Worm (Caenorhabditis elegans) whole organism, L2 larva: ENCODE data around the gene fbxa-26.

Source experiments
- C34F6.9 ChIP-seq: fragments of 150-350 bp; optimal IDR thresholded peaks from 2 replicates; lab custom pipeline; 2014; ENCODE audit warnings: missing biosample characterization, missing genetic modification characterization
- R02D3.7 ChIP-seq: fragments of 150-350 bp; optimal IDR thresholded peaks from 2 replicates; lab custom pipeline; 2014; ENCODE audit warnings: missing biosample characterization, missing genetic modification characterization
- Y55F3AM.14 ChIP-seq: fragments of 200-800 bp; sonication (Bioruptor generic); optimal IDR thresholded peaks from 2 replicates; lab custom pipeline; 2018; ENCODE audit warnings: mild to moderate bottlenecking, missing genetic modification characterization, missing compliant biosample characterization
- ZK546.5 ChIP-seq: sonication (generic microtip); optimal IDR thresholded peaks from 2 replicates; lab custom pipeline; 2017; ENCODE audit warnings: missing biosample characterization, missing genetic modification characterization
- alr-1 ChIP-seq: fragments of 150-350 bp; optimal IDR thresholded peaks from 2 replicates; lab custom pipeline; 2014; ENCODE audit warnings: missing biosample characterization, missing genetic modification characterization
- aly-2 ChIP-seq: fragments of 150-350 bp; optimal IDR thresholded peaks from 2 replicates; lab custom pipeline; 2014; ENCODE audit warnings: missing biosample characterization, missing genetic modification characterization
- ama-1 ChIP-seq: fragments of 150-350 bp; optimal IDR thresholded peaks from 2 replicates; lab custom pipeline; 2018; ENCODE audit warnings: inconsistent platforms
- ceh-16 ChIP-seq: fragments of 150-350 bp; optimal IDR thresholded peaks from 2 replicates; lab custom pipeline; 2014; ENCODE audit warnings: missing biosample characterization, missing genetic modification characterization
- ceh-82 ChIP-seq: fragments of 150-350 bp; optimal IDR thresholded peaks from 2 replicates; lab custom pipeline; 2014; ENCODE audit warnings: missing biosample characterization, missing genetic modification characterization
- crh-2 ChIP-seq: sonication (generic microtip); optimal IDR thresholded peaks from 2 replicates; lab custom pipeline; 2017; ENCODE audit warnings: missing biosample characterization, missing genetic modification characterization
- dmd-4 ChIP-seq: sonication (generic microtip); optimal IDR thresholded peaks from 2 replicates; lab custom pipeline; 2017; ENCODE audit warnings: missing biosample characterization, missing genetic modification characterization
- egl-27 ChIP-seq: sonication (generic microtip); optimal IDR thresholded peaks from 3 replicates; lab custom pipeline; 2017; ENCODE audit warnings: missing biosample characterization, missing genetic modification reagents, missing genetic modification characterization
- elt-1 ChIP-seq: fragments of 150-350 bp; optimal IDR thresholded peaks from 2 replicates; lab custom pipeline; 2014; ENCODE audit warnings: missing biosample characterization, missing genetic modification characterization
- fos-1 ChIP-seq: fragments of 150-350 bp; optimal IDR thresholded peaks from 2 replicates; lab custom pipeline; 2014; ENCODE audit warnings: missing biosample characterization, missing genetic modification characterization
- gmeb-1 ChIP-seq: fragments of 150-350 bp; optimal IDR thresholded peaks from 2 replicates; lab custom pipeline; 2014; ENCODE audit warnings: missing biosample characterization, missing genetic modification characterization
- lin-11 ChIP-seq: fragments of 150-350 bp; sonication (generic microtip); optimal IDR thresholded peaks from 2 replicates; lab custom pipeline; 2014; ENCODE audit warnings: missing biosample characterization, missing genetic modification characterization, inconsistent platforms, mixed read lengths
- lin-13 ChIP-seq: fragments of 150-350 bp; optimal IDR thresholded peaks from 2 replicates; lab custom pipeline; 2014; ENCODE audit warnings: missing biosample characterization, missing genetic modification reagents, missing genetic modification characterization
- lin-39 ChIP-seq: fragments of 150-350 bp; optimal IDR thresholded peaks from 2 replicates; lab custom pipeline; 2014; ENCODE audit warnings: missing biosample characterization, missing genetic modification reagents, missing genetic modification characterization
- lsy-2 ChIP-seq, 2 experiments: fragments of 150-350 bp in 1 of 2; sonication (generic microtip) in 1 of 2; optimal IDR thresholded peaks; 2 replicates each; lab custom pipeline; 2014 to 2017; ENCODE audit warnings: missing biosample characterization in 2 of 2, missing genetic modification characterization in 2 of 2
- mab-5 ChIP-seq: fragments of 150-350 bp; optimal IDR thresholded peaks from 2 replicates; lab custom pipeline; 2014; ENCODE audit warnings: missing biosample characterization, missing genetic modification characterization
- mbf-1 ChIP-seq: sonication (generic microtip); optimal IDR thresholded peaks from 2 replicates; lab custom pipeline; 2017; ENCODE audit warnings: missing biosample characterization, missing genetic modification characterization
- mdl-1 ChIP-seq, 2 experiments: fragments of 150-350 bp in 1 of 2; sonication (generic microtip) in 1 of 2; optimal IDR thresholded peaks; 2 replicates each; lab custom pipeline; 2017; ENCODE audit warnings: missing biosample characterization in 2 of 2, missing genetic modification characterization in 2 of 2
- nhr-10 ChIP-seq: sonication (generic microtip); optimal IDR thresholded peaks from 2 replicates; lab custom pipeline; 2017; ENCODE audit warnings: missing biosample characterization, missing genetic modification characterization
- nhr-11 ChIP-seq: fragments of 150-350 bp; optimal IDR thresholded peaks from 2 replicates; lab custom pipeline; 2014; ENCODE audit warnings: missing biosample characterization, missing genetic modification characterization
- nhr-12 ChIP-seq: fragments of 150-350 bp; optimal IDR thresholded peaks from 2 replicates; lab custom pipeline; 2014; ENCODE audit warnings: missing biosample characterization, missing genetic modification characterization
- nhr-129 ChIP-seq: fragments of 150-350 bp; optimal IDR thresholded peaks from 2 replicates; lab custom pipeline; 2014; ENCODE audit warnings: missing biosample characterization, missing genetic modification characterization
- nhr-23 ChIP-seq: fragments of 150-350 bp; optimal IDR thresholded peaks from 2 replicates; lab custom pipeline; 2014; ENCODE audit warnings: missing biosample characterization, missing genetic modification reagents, missing genetic modification characterization
- nhr-237 ChIP-seq: fragments of 150-350 bp; optimal IDR thresholded peaks from 2 replicates; lab custom pipeline; 2014; ENCODE audit warnings: missing biosample characterization, missing genetic modification characterization
- nhr-77 ChIP-seq: fragments of 150-350 bp; optimal IDR thresholded peaks from 2 replicates; lab custom pipeline; 2014; ENCODE audit warnings: missing biosample characterization, missing genetic modification characterization
- peb-1 ChIP-seq: fragments of 150-350 bp; optimal IDR thresholded peaks from 2 replicates; lab custom pipeline; 2014; ENCODE audit warnings: missing biosample characterization, missing genetic modification characterization
- sem-4 ChIP-seq: fragments of 150-350 bp; optimal IDR thresholded peaks from 2 replicates; lab custom pipeline; 2014; ENCODE audit warnings: missing biosample characterization, missing genetic modification reagents, missing genetic modification characterization
- skn-1 ChIP-seq: sonication (generic microtip); optimal IDR thresholded peaks from 2 replicates; lab custom pipeline; 2017; ENCODE audit warnings: missing biosample characterization, missing genetic modification characterization
- sma-3 ChIP-seq: sonication (generic microtip); optimal IDR thresholded peaks from 2 replicates; lab custom pipeline; 2016; ENCODE audit warnings: missing genetic modification reagents, missing genetic modification characterization, missing compliant biosample characterization
- snpc-4 ChIP-seq: fragments of 150-350 bp; optimal IDR thresholded peaks from 2 replicates; lab custom pipeline; 2014; ENCODE audit warnings: missing biosample characterization, missing genetic modification characterization
- unc-39 ChIP-seq: fragments of 150-350 bp; optimal IDR thresholded peaks from 2 replicates; lab custom pipeline; 2014; ENCODE audit warnings: missing biosample characterization, missing genetic modification characterization
- unc-55 ChIP-seq: fragments of 150-350 bp; sonication (generic microtip); optimal IDR thresholded peaks from 3 replicates; lab custom pipeline; 2014; ENCODE audit warnings: missing biosample characterization, missing genetic modification reagents, missing genetic modification characterization
- unc-62 ChIP-seq: fragments of 150-350 bp; optimal IDR thresholded peaks from 2 replicates; lab custom pipeline; 2014; ENCODE audit warnings: missing biosample characterization, missing genetic modification reagents, missing genetic modification characterization
- zag-1 ChIP-seq: fragments of 150-350 bp; optimal IDR thresholded peaks from 2 replicates; lab custom pipeline; 2014; ENCODE audit warnings: missing biosample characterization, missing genetic modification characterization
- ztf-1 ChIP-seq: fragments of 200-800 bp; sonication (Bioruptor generic); conservative IDR thresholded peaks from 2 replicates; pipeline ENCODE4 v1.3.6; 2022; ENCODE audit warnings: missing genetic modification characterization, missing compliant biosample characterization
- ztf-4 ChIP-seq: fragments of 150-350 bp; optimal IDR thresholded peaks from 2 replicates; lab custom pipeline; 2014; ENCODE audit warnings: missing biosample characterization, missing genetic modification characterization

Gene fbxa-26

DNA sequence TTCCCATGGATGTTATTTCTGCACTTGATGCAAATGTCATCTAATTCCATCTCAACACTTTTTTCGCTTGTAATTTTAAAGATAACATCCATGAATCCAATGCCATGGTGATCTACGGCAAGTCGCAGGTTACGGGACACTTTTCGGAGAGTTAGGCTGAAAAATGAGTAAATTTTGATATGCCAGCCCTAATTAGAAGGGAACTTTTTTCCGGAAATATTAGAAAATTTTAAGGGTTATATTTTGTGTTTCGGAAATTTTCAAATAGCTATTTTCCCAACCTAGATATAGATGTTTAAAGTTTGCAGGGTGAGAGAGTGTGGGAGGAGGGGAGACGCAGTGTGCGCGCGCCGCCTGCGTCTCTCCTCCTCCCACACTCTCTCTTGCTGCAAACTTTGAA, 35.0 kb downstream of the fbxa-26 start:
- no peak for TF ChIP-seq elt-1 (tag; lab: Kevin White, UChicago)
- no peak for TF ChIP-seq unc-39 (tag; lab: Kevin White, UChicago)
- no peak for TF ChIP-seq ama-1 (lab: Kevin White, UChicago)
- no peak for TF ChIP-seq nhr-11 (tag; lab: Kevin White, UChicago)
- TF ChIP-seq lin-13 = no peak
- no peak for TF ChIP-seq nhr-77 (tag; lab: Kevin White, UChicago)
- no peak for TF ChIP-seq aly-2
- no peak for TF ChIP-seq ztf-1
- no peak for TF ChIP-seq unc-62
- TF ChIP-seq mab-5 (tag; lab: Kevin White, UChicago) = no peak
- TF ChIP-seq peb-1 (tag; lab: Kevin White, UChicago) = no peak
- no peak for TF ChIP-seq dmd-4

DNA sequence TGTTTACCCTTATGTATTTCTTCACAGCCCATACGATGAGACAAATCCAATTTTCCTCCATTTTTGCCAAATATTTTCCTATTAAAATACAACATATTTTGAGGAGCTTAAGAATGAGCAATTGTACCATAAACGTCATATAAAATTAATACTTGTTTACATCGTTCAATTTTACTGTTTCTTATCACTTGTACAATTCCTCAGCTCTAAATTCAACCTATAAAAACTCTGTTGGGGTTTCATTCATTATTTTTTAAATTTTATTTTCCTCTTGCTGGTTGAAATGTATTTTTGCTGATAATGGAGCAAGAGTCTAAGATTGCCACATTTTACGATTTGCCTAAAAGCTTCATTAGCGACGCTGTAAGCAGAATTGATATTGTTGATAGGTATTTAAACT, 38.9 kb downstream of the fbxa-26 start, which contains the start of gene fbxa-75:
Gene fbxa-75, plus strand, starts transcription at position 301 of the 400 bp plus-strand sequence.
- no peak for TF ChIP-seq snpc-4
- TF ChIP-seq lin-39 (tag; lab: Kevin White, UChicago) = no peak
- no peak for TF ChIP-seq ama-1 (lab: Kevin White, UChicago)
- TF ChIP-seq unc-39 (tag; lab: Kevin White, UChicago) = no peak
- no peak for TF ChIP-seq nhr-77 (tag; lab: Kevin White, UChicago)
- TF ChIP-seq crh-2 (tag; lab: Kevin White, UChicago) = no peak
- no peak for TF ChIP-seq C34F6.9 (tag; lab: Kevin White, UChicago)
- TF ChIP-seq nhr-237 (tag; lab: Kevin White, UChicago) = no peak
- TF ChIP-seq ceh-82 (tag; lab: Kevin White, UChicago) = no peak
- no peak for TF ChIP-seq skn-1
- no peak for TF ChIP-seq mdl-1 (tag; optimal IDR thresholded peaks at IDR 0.05; lab: Kevin White, UChicago)
- no peak for TF ChIP-seq nhr-10 (tag; lab: Kevin White, UChicago)
- TF ChIP-seq lin-11 (tag; lab: Kevin White, UChicago) = no peak
- no peak for TF ChIP-seq egl-27 (tag; lab: Kevin White, UChicago)
- TF ChIP-seq ztf-1 = no peak
- no peak for TF ChIP-seq sem-4 (tag; lab: Kevin White, UChicago)
- no peak for TF ChIP-seq dmd-4
- TF ChIP-seq ztf-4 (tag; lab: Kevin White, UChicago) = no peak
- no peak for TF ChIP-seq nhr-129

DNA sequence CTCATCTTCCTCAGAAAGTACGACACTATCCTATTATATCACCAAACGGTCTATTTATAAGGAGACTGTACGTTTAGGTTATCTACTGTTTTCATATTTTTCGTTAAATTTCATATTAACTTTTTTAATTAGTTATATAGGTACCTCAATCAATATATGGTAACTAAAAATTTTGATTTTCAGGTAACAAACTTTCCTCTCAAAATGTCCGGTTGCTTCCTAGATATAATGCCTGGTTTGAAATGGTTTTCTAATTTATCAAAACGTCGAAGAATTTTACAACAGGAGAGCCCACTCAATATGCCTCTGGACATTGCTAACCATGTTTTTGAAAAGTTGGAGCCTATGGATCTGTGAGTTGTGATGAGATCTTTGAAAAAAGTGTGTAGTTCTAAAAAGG, 44.7 kb downstream of the fbxa-26 start, which contains the start of gene fbxa-28:
Gene fbxa-28, plus strand, starts transcription at position 301 of the 400 bp plus-strand sequence.
- TF ChIP-seq zag-1 = no peak
- TF ChIP-seq R02D3.7 (tag; lab: Kevin White, UChicago) = no peak
- TF ChIP-seq unc-39 (tag; lab: Kevin White, UChicago) = no peak
- TF ChIP-seq ZK546.5 (tag; lab: Kevin White, UChicago) = no peak
- TF ChIP-seq Y55F3AM.14 = no peak
- TF ChIP-seq mab-5 (tag; lab: Kevin White, UChicago) = no peak
- TF ChIP-seq sma-3 = no peak
- no peak for TF ChIP-seq mbf-1 (tag; lab: Kevin White, UChicago)
- TF ChIP-seq nhr-12 (tag; lab: Kevin White, UChicago) = no peak
- TF ChIP-seq nhr-23 (tag; lab: Kevin White, UChicago) = no peak
- TF ChIP-seq lin-13 = no peak
- TF ChIP-seq unc-55 (GFP tag; lab: Kevin White, UChicago) = no peak
- TF ChIP-seq fos-1 (tag; lab: Kevin White, UChicago) = no peak
- TF ChIP-seq lsy-2 (tag; optimal IDR thresholded peaks at IDR 0.05; lab: Kevin White, UChicago) = no peak
- no peak for TF ChIP-seq alr-1 (tag; lab: Kevin White, UChicago)
- TF ChIP-seq ceh-16 = no peak
- no peak for TF ChIP-seq crh-2 (tag; lab: Kevin White, UChicago)
- TF ChIP-seq nhr-77 (tag; lab: Kevin White, UChicago) = no peak
- TF ChIP-seq lin-39 (tag; lab: Kevin White, UChicago) = no peak

DNA sequence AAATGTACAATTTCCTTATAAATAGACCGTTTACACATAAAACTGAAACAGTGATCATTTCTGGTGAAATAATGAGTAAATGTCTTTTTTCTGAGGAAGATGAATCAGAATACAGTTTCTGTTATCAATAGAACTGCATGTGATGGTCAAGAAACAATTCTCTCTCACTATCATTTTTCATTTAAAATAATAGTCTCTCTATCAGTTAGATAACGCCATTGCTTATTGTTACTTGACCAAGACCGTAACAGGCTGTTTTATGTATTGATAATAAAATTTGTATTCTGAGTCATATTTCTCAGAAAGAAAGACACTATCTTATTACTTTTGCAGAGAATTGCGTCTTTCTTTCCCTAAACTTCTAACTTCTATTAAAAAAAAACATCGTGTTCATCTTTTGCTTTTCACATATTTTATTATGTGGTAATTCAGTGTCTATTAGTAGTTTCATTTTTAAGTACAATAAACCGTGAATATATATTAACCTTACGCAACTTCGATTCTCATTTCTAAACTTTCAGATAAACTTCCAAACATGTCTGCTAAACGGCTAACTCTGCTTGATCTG, 47.1 kb downstream of the fbxa-26 start, which contains the start of gene fbxa-35:
Gene fbxa-35, plus strand, starts transcription at position 518 of the 568 bp plus-strand sequence.
- no peak for TF ChIP-seq gmeb-1
- peak; percentile 87 for TF ChIP-seq fos-1 (tag; lab: Kevin White, UChicago)
